Worm (Caenorhabditis elegans): ENCODE results near the gene cdh-8.

Gene cdh-8

ce11 chrIV:293995-294700 is 45.5 kb upstream of the cdh-8 start:
- TF ChIP-seq ceh-83 (GFP tag; optimal IDR thresholded peaks at IDR 0.05), result no peak
- TF ChIP-seq unc-39 (tag; optimal IDR thresholded peaks at IDR 0.05), result no peak
- no peak for TF ChIP-seq ham-2 (GFP tag; optimal IDR thresholded peaks at IDR 0.05)
- TF ChIP-seq nhr-2 (tag; optimal IDR thresholded peaks at IDR 0.05), result no peak
- no peak for TF ChIP-seq nhr-12 (tag; optimal IDR thresholded peaks at IDR 0.05)
- no peak for TF ChIP-seq lsy-2 (tag; optimal IDR thresholded peaks at IDR 0.05)
- TF ChIP-seq flh-1 (GFP tag; optimal IDR thresholded peaks at IDR 0.05), result no peak
- no peak for TF ChIP-seq cnd-1 (tag; optimal IDR thresholded peaks at IDR 0.05)
- no peak for TF ChIP-seq lin-13 (tag; optimal IDR thresholded peaks at IDR 0.05)
- TF ChIP-seq ztf-11 (tag; optimal IDR thresholded peaks at IDR 0.05), result no peak
- no peak for TF ChIP-seq zip-8 (tag; optimal IDR thresholded peaks at IDR 0.05)

- TF ChIP-seq sptf-1 (tag; optimal IDR thresholded peaks at IDR 0.05), result no peak
- no peak for TF ChIP-seq bed-3 (GFP tag; optimal IDR thresholded peaks at IDR 0.05)
- no peak for TF ChIP-seq nhr-76 (tag; optimal IDR thresholded peaks at IDR 0.05)
- TF ChIP-seq pha-4 (tag; optimal IDR thresholded peaks at IDR 0.05), result no peak
- no peak for TF ChIP-seq M03D4.4 (tag; optimal IDR thresholded peaks at IDR 0.05)
- no peak for TF ChIP-seq elt-1 (tag; optimal IDR thresholded peaks at IDR 0.05; ENCODE audit: borderline replicate concordance, insufficient read depth)
- no peak for TF ChIP-seq nhr-2 (tag; optimal IDR thresholded peaks at IDR 0.05)
- no peak for TF ChIP-seq drap-1 (GFP tag; optimal IDR thresholded peaks at IDR 0.05)
- TF ChIP-seq mep-1 (tag; optimal IDR thresholded peaks at IDR 0.05), result no peak
- TF ChIP-seq blmp-1 (tag; optimal IDR thresholded peaks at IDR 0.05), result no peak
- no peak for TF ChIP-seq hlh-1 (tag; optimal IDR thresholded peaks at IDR 0.05)
- no peak for TF ChIP-seq unc-39 (tag; optimal IDR thresholded peaks at IDR 0.05)
- TF ChIP-seq sem-2 (GFP tag; optimal IDR thresholded peaks at IDR 0.05), result no peak
- TF ChIP-seq lin-32 (GFP tag; optimal IDR thresholded peaks at IDR 0.05), result no peak
These were observed 44.9 kb upstream of the cdh-8 start for ce11 chrIV:294737-295136.

ce11 chrIV:295734-296201 is 43.8 kb upstream of the cdh-8 start:
- TF ChIP-seq elt-1 (tag; optimal IDR thresholded peaks at IDR 0.05; ENCODE audit: borderline replicate concordance, insufficient read depth), result no peak
- TF ChIP-seq pha-4 (tag; optimal IDR thresholded peaks at IDR 0.05), result no peak
- TF ChIP-seq nhr-237 (tag; optimal IDR thresholded peaks at IDR 0.05), result no peak

- TF ChIP-seq mab-5 (tag; optimal IDR thresholded peaks at IDR 0.05), result no peak
- TF ChIP-seq drap-1 (GFP tag; optimal IDR thresholded peaks at IDR 0.05), result no peak
- no peak for TF ChIP-seq nhr-76 (tag; optimal IDR thresholded peaks at IDR 0.05)
- no peak for TF ChIP-seq blmp-1 (tag; optimal IDR thresholded peaks at IDR 0.05)
- no peak for TF ChIP-seq mls-2 (tag; optimal IDR thresholded peaks at IDR 0.05)
- TF ChIP-seq mep-1 (tag; optimal IDR thresholded peaks at IDR 0.05), result no peak
- TF ChIP-seq M03D4.4 (tag; optimal IDR thresholded peaks at IDR 0.05), result no peak
- no peak for TF ChIP-seq elt-1 (tag; optimal IDR thresholded peaks at IDR 0.05; ENCODE audit: borderline replicate concordance, insufficient read depth)
- TF ChIP-seq tbx-8 (GFP tag; optimal IDR thresholded peaks at IDR 0.05), result no peak
These were observed 42.8 kb upstream of the cdh-8 start for ce11 chrIV:296849-297248.

- no peak for TF ChIP-seq hlh-1 (tag; optimal IDR thresholded peaks at IDR 0.05)
- TF ChIP-seq ham-2 (GFP tag; optimal IDR thresholded peaks at IDR 0.05), result no peak
- TF ChIP-seq pha-4 (tag; optimal IDR thresholded peaks at IDR 0.05), result no peak
- TF ChIP-seq elt-1 (tag; optimal IDR thresholded peaks at IDR 0.05; ENCODE audit: borderline replicate concordance, insufficient read depth), result no peak
- TF ChIP-seq nhr-2 (tag; optimal IDR thresholded peaks at IDR 0.05), result no peak
- TF ChIP-seq lin-13 (tag; optimal IDR thresholded peaks at IDR 0.05), result no peak
These were observed 41.4 kb upstream of the cdh-8 start, which contains the start of gene pnp-1 for ce11 chrIV:298204-298603. Gene pnp-1 (minus strand): TSS chrIV:298304.

ce11 chrIV:299190-299589 is 40.4 kb upstream of the cdh-8 start:
- TF ChIP-seq M03D4.4 (tag; optimal IDR thresholded peaks at IDR 0.05) (no peak), sem-2 (GFP tag; optimal IDR thresholded peaks at IDR 0.05) (no peak), drap-1 (GFP tag; optimal IDR thresholded peaks at IDR 0.05) (no peak), mab-5 (tag; optimal IDR thresholded peaks at IDR 0.05) (no peak), ceh-43 (GFP tag; optimal IDR thresholded peaks at IDR 0.05) (no peak), snpc-4 (tag; optimal IDR thresholded peaks at IDR 0.05) (no peak), pha-4 (tag; optimal IDR thresholded peaks at IDR 0.05) (no peak), elt-3 (tag; optimal IDR thresholded peaks at IDR 0.05) (no peak), elt-1 (tag; optimal IDR thresholded peaks at IDR 0.05; ENCODE audit: borderline replicate concordance, insufficient read depth) (no peak), lsy-2 (tag; optimal IDR thresholded peaks at IDR 0.05) (no peak), ceh-83 (GFP tag; optimal IDR thresholded peaks at IDR 0.05) (no peak), nhr-237 (tag; optimal IDR thresholded peaks at IDR 0.05) (no peak), unc-62 (GFP tag; optimal IDR thresholded peaks at IDR 0.05) (no peak), blmp-1 (tag; optimal IDR thresholded peaks at IDR 0.05) (no peak)
